Worm (Caenorhabditis elegans): ENCODE measurements around the gene F21D9.2.

DNA sequence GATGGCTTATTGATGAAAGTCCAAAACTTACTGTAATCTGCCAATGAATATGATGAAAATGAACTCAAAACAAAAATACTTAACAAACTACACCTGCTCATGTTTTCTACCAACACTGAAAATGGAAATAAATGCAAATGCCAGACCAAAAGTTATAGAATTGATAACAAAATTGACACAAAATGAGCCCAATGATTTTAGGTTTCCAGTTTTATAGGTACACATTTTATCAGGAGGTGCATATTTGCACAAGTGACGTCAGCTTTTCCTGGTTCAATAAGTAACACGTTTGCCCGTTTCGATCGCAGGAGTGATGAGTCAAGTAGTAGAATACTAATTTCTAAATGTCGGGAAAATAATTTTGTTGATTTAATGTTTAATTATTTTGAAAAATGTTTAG lies 34.5 kb upstream of the F21D9.2 start, which contains the start of gene F55C9.6:
- TF ChIP-seq mab-5 (tag; optimal IDR thresholded peaks at IDR 0.05) = no peak
- TF ChIP-seq elt-3 (tag; optimal IDR thresholded peaks at IDR 0.05) = no peak
- TF ChIP-seq R02D3.7 (tag; optimal IDR thresholded peaks at IDR 0.05) = no peak
- no peak for TF ChIP-seq skn-1 (tag; optimal IDR thresholded peaks at IDR 0.05)
- no peak for TF ChIP-seq lin-39 (tag; optimal IDR thresholded peaks at IDR 0.05)
- TF ChIP-seq lin-11 (tag; optimal IDR thresholded peaks at IDR 0.05) = no peak
- no peak for TF ChIP-seq ZK546.5 (tag; optimal IDR thresholded peaks at IDR 0.05)
- no peak for TF ChIP-seq ztf-1 (GFP tag; conservative IDR thresholded peaks at IDR 0.05)
- TF ChIP-seq ztf-11 (tag; optimal IDR thresholded peaks at IDR 0.05) = no peak
- no peak for TF ChIP-seq dmd-4 (tag; optimal IDR thresholded peaks at IDR 0.05)
- TF ChIP-seq lsy-2 (tag; optimal IDR thresholded peaks at IDR 0.05) = no peak
